Fruit fly (Drosophila melanogaster): Measurements from ENCODE around the gene Sdic3.
A peak's percentile ranks its signal among the peaks of the same experiment; 100 is the strongest.

Gene Sdic3

dm6 chrX:20235794-20236513, 41.9 kb upstream of the Sdic3 start, which contains the start of gene sw (continued):
- TF ChIP-seq CG15269 (tag; optimal IDR thresholded peaks at IDR 0.05) (peak; percentile 48), esg (GFP tag; conservative IDR thresholded peaks at IDR 0.05) (peak; percentile 60), jing (GFP tag; optimal IDR thresholded peaks at IDR 0.05) (no peak), her (GFP tag; optimal IDR thresholded peaks at IDR 0.05) (peak; percentile 50), cwo (GFP tag; optimal IDR thresholded peaks at IDR 0.05) (no peak), CHES-1-like (GFP tag; optimal IDR thresholded peaks at IDR 0.05) (peak; percentile 73), Eip74EF (GFP tag; optimal IDR thresholded peaks at IDR 0.05) (no peak), Jarid2 (GFP tag; optimal IDR thresholded peaks at IDR 0.05) (peak; percentile 25), prd (optimal IDR thresholded peaks at IDR 0.05) (no peak), prd (GFP tag; IDR thresholded peaks at IDR 0.05) (peak; percentile 83), HLH4C (GFP tag; IDR thresholded peaks at IDR 0.05; ENCODE audit: partially characterized antibody) (peak; percentile 82), vfl (GFP tag; optimal IDR thresholded peaks at IDR 0.05) (no peak), CG4424 (GFP tag; optimal IDR thresholded peaks at IDR 0.05) (peak; percentile 14), wek (GFP tag; optimal IDR thresholded peaks at IDR 0.05) (peak; percentile 17), gsb (GFP tag; IDR thresholded peaks at IDR 0.05) (peak; percentile 56; the same call in 1 of the 2 replicates), Hsf (GFP tag; optimal IDR thresholded peaks at IDR 0.05) (peak; percentile 61), ATbp (GFP tag; optimal IDR thresholded peaks at IDR 0.05) (no peak), CG4282 (GFP tag; optimal IDR thresholded peaks at IDR 0.05) (no peak), sd (tag; optimal IDR thresholded peaks at IDR 0.05) (no peak), CG30020 (tag; optimal IDR thresholded peaks at IDR 0.05) (peak; percentile 72), wdn (GFP tag; IDR thresholded peaks at IDR 0.05) (peak; percentile 61; the same call in 1 of the 2 replicates), bbx (GFP tag; IDR thresholded peaks at IDR 0.05; ENCODE audit: partially characterized antibody) (peak; percentile 85), CG4360 (GFP tag; IDR thresholded peaks at IDR 0.05) (no peak), ro (GFP tag; IDR thresholded peaks at IDR 0.05) (no peak), Sin3A (optimal IDR thresholded peaks at IDR 0.05) (peak; percentile 87), dysf (GFP tag; IDR thresholded peaks at IDR 0.05) (peak; percentile 83), hb (GFP tag; IDR thresholded peaks at IDR 0.05; ENCODE audit: partially characterized antibody) (peak; percentile 95), ind (GFP tag; optimal IDR thresholded peaks at IDR 0.05) (peak; percentile 52), unc-4 (GFP tag; IDR thresholded peaks at IDR 0.05; ENCODE audit: partially characterized antibody) (peak; percentile 90), Meics (GFP tag; optimal IDR thresholded peaks at IDR 0.05) (peak; percentile 32), ab (GFP tag; optimal IDR thresholded peaks at IDR 0.05) (no peak), CG7928 (GFP tag; optimal IDR thresholded peaks at IDR 0.05) (peak; percentile 5), crc (GFP tag; optimal IDR thresholded peaks at IDR 0.05) (no peak), CG3281 (GFP tag; optimal IDR thresholded peaks at IDR 0.05) (peak; percentile 48), MBD-R2 (GFP tag; IDR thresholded peaks at IDR 0.05) (peak; percentile 87), ara (GFP tag; IDR thresholded peaks at IDR 0.05) (peak; percentile 54), mam (GFP tag; optimal IDR thresholded peaks at IDR 0.05) (peak; percentile 74), CG11398 (GFP tag; optimal IDR thresholded peaks at IDR 0.05) (no peak), CG4328 (GFP tag; optimal IDR thresholded peaks at IDR 0.05) (peak; percentile 32), br (optimal IDR thresholded peaks at IDR 0.05) (no peak), bsh (GFP tag; optimal IDR thresholded peaks at IDR 0.05) (peak in 1 of 2 experiments; percentile 45), org-1 (GFP tag; optimal IDR thresholded peaks at IDR 0.05) (no peak), p53 (GFP tag; optimal IDR thresholded peaks at IDR 0.05) (peak; percentile 21), Six4 (GFP tag; optimal IDR thresholded peaks at IDR 0.05) (no peak), CG4730 (GFP tag; IDR thresholded peaks at IDR 0.05) (peak; percentile 27; the same call in 1 of the 2 replicates), CG13424 (tag; optimal IDR thresholded peaks at IDR 0.05) (peak; percentile 80), dmrt11E (tag; optimal IDR thresholded peaks at IDR 0.05) (peak; percentile 60), CG3407 (GFP tag; optimal IDR thresholded peaks at IDR 0.05) (no peak), ap (GFP tag; IDR thresholded peaks at IDR 0.05) (no peak), Hr39 (optimal IDR thresholded peaks at IDR 0.05) (no peak)
